Worm (Caenorhabditis elegans) whole organism, late embryonic: ENCODE results near the gene Y53G8B.1.

ENCODE experiments used
- C08G9.2 ChIP-seq: sonication (generic microtip); optimal IDR thresholded peaks from 2 replicates; lab custom pipeline; 2016; ENCODE audit warnings: mild to moderate bottlenecking, missing genetic modification characterization, moderate library complexity, missing compliant biosample characterization
- C38D4.7 ChIP-seq: fragments of 200-800 bp; sonication (Bioruptor generic); optimal IDR thresholded peaks from 2 replicates; lab custom pipeline; 2018; ENCODE audit warnings: mild to moderate bottlenecking, missing genetic modification characterization, moderate library complexity, missing compliant biosample characterization
- F13H6.1 ChIP-seq: sonication (generic microtip); optimal IDR thresholded peaks from 2 replicates; lab custom pipeline; 2016; ENCODE audit warnings: missing genetic modification characterization, missing compliant biosample characterization
- K02D7.2 ChIP-seq: sonication (generic microtip); optimal IDR thresholded peaks from 2 replicates; lab custom pipeline; 2017; ENCODE audit warnings: mild to moderate bottlenecking, missing genetic modification characterization, missing compliant biosample characterization
- T23F11.4 ChIP-seq: fragments of 200-800 bp; sonication (Bioruptor generic); optimal IDR thresholded peaks from 2 replicates; lab custom pipeline; 2018; ENCODE audit warnings: mild to moderate bottlenecking, missing genetic modification characterization, missing compliant biosample characterization
- Y22D7AL.16 ChIP-seq: sonication (generic microtip); optimal IDR thresholded peaks from 2 replicates; lab custom pipeline; 2016; ENCODE audit warnings: missing genetic modification characterization, missing compliant biosample characterization
- ahr-1 ChIP-seq: sonication (generic microtip); optimal IDR thresholded peaks from 2 replicates; lab custom pipeline; 2016; ENCODE audit warnings: missing genetic modification characterization, missing compliant biosample characterization
- ama-1 ChIP-seq: fragments of 150-350 bp; optimal IDR thresholded peaks from 2 replicates; lab custom pipeline; 2014
- ceh-14 ChIP-seq: sonication (generic microtip); optimal IDR thresholded peaks from 2 replicates; lab custom pipeline; 2016; ENCODE audit warnings: missing genotype, missing genetic modification characterization, missing compliant biosample characterization
- ceh-18 ChIP-seq: sonication (generic microtip); optimal IDR thresholded peaks from 2 replicates; lab custom pipeline; 2016; ENCODE audit warnings: missing genetic modification characterization, missing compliant biosample characterization
- ceh-19 ChIP-seq: fragments of 200-800 bp; sonication (Bioruptor generic); optimal IDR thresholded peaks from 2 replicates; lab custom pipeline; 2018; ENCODE audit warnings: mild to moderate bottlenecking, missing genetic modification characterization, missing compliant biosample characterization
- ceh-2 ChIP-seq: sonication (generic microtip); optimal IDR thresholded peaks from 2 replicates; lab custom pipeline; 2016; ENCODE audit warnings: missing genotype, missing genetic modification characterization, missing compliant biosample characterization
- ceh-22 ChIP-seq: sonication (generic microtip); optimal IDR thresholded peaks from 2 replicates; lab custom pipeline; 2017; ENCODE audit warnings: missing biosample characterization, missing genetic modification characterization
- ceh-24 ChIP-seq: sonication (generic microtip); optimal IDR thresholded peaks from 2 replicates; lab custom pipeline; 2016; ENCODE audit warnings: mild to moderate bottlenecking, missing genetic modification characterization, missing compliant biosample characterization
- ceh-45 ChIP-seq: fragments of 200-800 bp; sonication (Bioruptor generic); IDR thresholded peaks from 2 replicates; pipeline ENCODE4 v1.3.6; 2022; ENCODE audit warnings: missing genetic modification reagents, missing genetic modification characterization, missing compliant biosample characterization
- ceh-48 ChIP-seq: sonication (generic microtip); optimal IDR thresholded peaks from 2 replicates; lab custom pipeline; 2016; ENCODE audit warnings: missing genetic modification characterization, inconsistent platforms, missing compliant biosample characterization
- ceh-6 ChIP-seq: fragments of 200-800 bp; sonication (Bioruptor generic); optimal IDR thresholded peaks from 2 replicates; lab custom pipeline; 2018; ENCODE audit warnings: mild to moderate bottlenecking, missing genetic modification characterization, missing compliant biosample characterization
- che-1 ChIP-seq: sonication (generic microtip); optimal IDR thresholded peaks from 2 replicates; lab custom pipeline; 2016; ENCODE audit warnings: mild to moderate bottlenecking, missing genetic modification characterization, missing compliant biosample characterization
- elt-4 ChIP-seq: sonication (generic microtip); optimal IDR thresholded peaks from 2 replicates; lab custom pipeline; 2016; ENCODE audit warnings: missing genetic modification characterization, missing compliant biosample characterization
- eyg-1 ChIP-seq: sonication (generic microtip); optimal IDR thresholded peaks from 2 replicates; lab custom pipeline; 2016; ENCODE audit warnings: missing genotype, missing genetic modification characterization, missing compliant biosample characterization
- fkh-10 ChIP-seq: fragments of 150-350 bp; optimal IDR thresholded peaks from 2 replicates; lab custom pipeline; 2014; ENCODE audit warnings: missing biosample characterization, missing genetic modification reagents, missing genetic modification characterization
- gmeb-2 ChIP-seq: sonication (generic microtip); optimal IDR thresholded peaks from 2 replicates; lab custom pipeline; 2016; ENCODE audit warnings: missing genetic modification characterization, inconsistent platforms, missing compliant biosample characterization
- hlh-30 ChIP-seq: sonication (generic microtip); optimal IDR thresholded peaks from 2 replicates; lab custom pipeline; 2017; ENCODE audit warnings: antibody characterized with exemption, missing genetic modification characterization, missing compliant biosample characterization; ENCODE audit not compliant: insufficient read depth
- hlh-6 ChIP-seq: sonication (generic microtip); optimal IDR thresholded peaks from 2 replicates; lab custom pipeline; 2016; ENCODE audit warnings: missing genotype, missing genetic modification characterization, missing compliant biosample characterization
- hlh-8 ChIP-seq: sonication (generic microtip); optimal IDR thresholded peaks from 2 replicates; lab custom pipeline; 2016; ENCODE audit warnings: missing genotype, missing genetic modification characterization, missing compliant biosample characterization
- lim-6 ChIP-seq: sonication (generic microtip); optimal IDR thresholded peaks from 2 replicates; lab custom pipeline; 2016; ENCODE audit warnings: missing genetic modification characterization, missing compliant biosample characterization
- npax-4 ChIP-seq: sonication (generic microtip); optimal IDR thresholded peaks from 2 replicates; lab custom pipeline; 2016; ENCODE audit warnings: missing genetic modification characterization, missing compliant biosample characterization
- pag-3 ChIP-seq: sonication (generic microtip); optimal IDR thresholded peaks from 2 replicates; lab custom pipeline; 2016; ENCODE audit warnings: missing compliant biosample characterization, missing genetic modification characterization, borderline replicate concordance
- pat-9 ChIP-seq: fragments of 200-800 bp; sonication (Bioruptor generic); optimal IDR thresholded peaks from 2 replicates; lab custom pipeline; 2018; ENCODE audit warnings: mild to moderate bottlenecking, missing genetic modification characterization, moderate library complexity, missing compliant biosample characterization
- pha-4 ChIP-seq: fragments of 150-350 bp; optimal IDR thresholded peaks from 2 replicates; lab custom pipeline; 2018; ENCODE audit warnings: missing biosample characterization, missing genetic modification reagents, missing genetic modification characterization
- pqm-1 ChIP-seq: sonication (generic microtip); optimal IDR thresholded peaks from 2 replicates; lab custom pipeline; 2016; ENCODE audit warnings: missing genetic modification characterization, missing compliant biosample characterization
- rnt-1 ChIP-seq: sonication (generic microtip); optimal IDR thresholded peaks from 2 replicates; lab custom pipeline; 2016; ENCODE audit warnings: missing genetic modification characterization, missing compliant biosample characterization
- sox-2 ChIP-seq: fragments of 200-800 bp; sonication (Bioruptor generic); IDR thresholded peaks from 2 replicates; pipeline ENCODE4 v1.3.6; 2022; ENCODE audit warnings: missing genetic modification reagents, missing genetic modification characterization, missing compliant biosample characterization
- syd-9 ChIP-seq: sonication (generic microtip); optimal IDR thresholded peaks from 2 replicates; lab custom pipeline; 2016; ENCODE audit warnings: mild to moderate bottlenecking, missing genetic modification characterization, moderate library complexity, missing compliant biosample characterization
- tbx-2 ChIP-seq: sonication (generic microtip); optimal IDR thresholded peaks from 2 replicates; lab custom pipeline; 2016; ENCODE audit warnings: missing genetic modification characterization, missing compliant biosample characterization
- tbx-7 ChIP-seq: sonication (generic microtip); optimal IDR thresholded peaks from 2 replicates; lab custom pipeline; 2016; ENCODE audit warnings: missing genotype, missing genetic modification characterization, missing compliant biosample characterization
- unc-3 ChIP-seq, 2 experiments: fragments of 200-800 bp in 1 of 2; sonication (Bioruptor generic) in 1 of 2; sonication (generic microtip) in 1 of 2; conservative IDR thresholded peaks in 1 of 2; optimal IDR thresholded peaks in 1 of 2; 2 replicates each; pipeline versions ENCODE4 v1.3.6 to Lab custom; 2016 to 2022; ENCODE audit warnings: missing compliant biosample characterization in 2 of 2, missing genetic modification characterization in 2 of 2, missing genetic modification reagents in 1 of 2
- unc-55 ChIP-seq: sonication (generic microtip); optimal IDR thresholded peaks from 2 replicates; lab custom pipeline; 2017; ENCODE audit warnings: missing biosample characterization, missing genetic modification reagents, missing genetic modification characterization
- zip-5 ChIP-seq: sonication (generic microtip); optimal IDR thresholded peaks from 2 replicates; lab custom pipeline; 2016; ENCODE audit warnings: missing genetic modification characterization, missing compliant biosample characterization

Y53G8B.1 gene

ce11 chrIII:3109564-3109963 lies 19.5 kb upstream of the Y53G8B.1 start:
- no peak for TF ChIP-seq C08G9.2

- TF ChIP-seq syd-9 = no peak
- TF ChIP-seq pqm-1 (tag; lab: Kevin White, UChicago) = no peak
- no peak for TF ChIP-seq tbx-2 (tag; lab: Kevin White, UChicago)
- TF ChIP-seq unc-55 = no peak
- no peak for TF ChIP-seq npax-4 (tag; lab: Kevin White, UChicago)
- no peak for TF ChIP-seq F13H6.1
- no peak for TF ChIP-seq gmeb-2 (tag; lab: Kevin White, UChicago)
- no peak for TF ChIP-seq ceh-14 (tag; lab: Kevin White, UChicago)
- TF ChIP-seq pat-9 = no peak
- no peak for TF ChIP-seq C38D4.7 (GFP tag; lab: Kevin White, UChicago)
- no peak for TF ChIP-seq K02D7.2
- no peak for TF ChIP-seq hlh-30 (tag; lab: Kevin White, UChicago)
- TF ChIP-seq, all 69 proteins: peak for 0
Measured at ce11 chrIII:3110614-3111013, 18.5 kb upstream of the Y53G8B.1 start.

- TF ChIP-seq zip-5 (tag; lab: Kevin White, UChicago) = no peak
- no peak for TF ChIP-seq ceh-24 (tag; lab: Kevin White, UChicago)
- no peak for TF ChIP-seq C08G9.2
- no peak for TF ChIP-seq fkh-10 (GFP tag; lab: Kevin White, UChicago)
- no peak for TF ChIP-seq F13H6.1
- TF ChIP-seq lim-6 (tag; lab: Kevin White, UChicago) = no peak
- no peak for TF ChIP-seq C38D4.7 (GFP tag; lab: Kevin White, UChicago)
- TF ChIP-seq hlh-6 (tag; lab: Kevin White, UChicago) = no peak
- no peak for TF ChIP-seq unc-3 (GFP tag; conservative IDR thresholded peaks at IDR 0.05; lab: Robert Waterston, UW)
- no peak for TF ChIP-seq unc-3 (tag; optimal IDR thresholded peaks at IDR 0.05; lab: Kevin White, UChicago)
- TF ChIP-seq ceh-48 (tag; lab: Kevin White, UChicago) = no peak
- TF ChIP-seq tbx-7 (tag; lab: Kevin White, UChicago) = no peak
- no peak for TF ChIP-seq hlh-8 (tag; lab: Kevin White, UChicago)
- no peak for TF ChIP-seq Y22D7AL.16 (tag; lab: Kevin White, UChicago)
- TF ChIP-seq K02D7.2 = no peak
- TF ChIP-seq ceh-19 (GFP tag; lab: Kevin White, UChicago) = no peak
Measured at ce11 chrIII:3111534-3111933, 17.5 kb upstream of the Y53G8B.1 start.

- TF ChIP-seq ceh-22 (tag; lab: Kevin White, UChicago) = no peak
- TF ChIP-seq elt-4 (tag; lab: Kevin White, UChicago) = no peak
- no peak for TF ChIP-seq Y22D7AL.16 (tag; lab: Kevin White, UChicago)
- TF ChIP-seq ceh-6 = no peak
- TF ChIP-seq ceh-24 (tag; lab: Kevin White, UChicago) = no peak
- no peak for TF ChIP-seq ceh-2 (tag; lab: Kevin White, UChicago)
- TF ChIP-seq T23F11.4 (GFP tag; lab: Kevin White, UChicago) = no peak
- no peak for TF ChIP-seq npax-4 (tag; lab: Kevin White, UChicago)
- TF ChIP-seq che-1 = no peak
- TF ChIP-seq rnt-1 (tag; lab: Kevin White, UChicago) = no peak
- no peak for TF ChIP-seq lim-6 (tag; lab: Kevin White, UChicago)
- TF ChIP-seq ahr-1 (tag; lab: Kevin White, UChicago) = no peak
- TF ChIP-seq ceh-19 (GFP tag; lab: Kevin White, UChicago) = no peak
- TF ChIP-seq ceh-18 = no peak
- TF ChIP-seq pag-3 = no peak
- TF ChIP-seq ceh-45 = no peak
- no peak for TF ChIP-seq ceh-14 (tag; lab: Kevin White, UChicago)
Measured at ce11 chrIII:3112001-3112400, 17.1 kb upstream of the Y53G8B.1 start.

- no peak for TF ChIP-seq sox-2 (GFP tag; lab: Robert Waterston, UW)
- no peak for TF ChIP-seq ama-1 (lab: Kevin White, UChicago)
- TF ChIP-seq pha-4 (tag; lab: Kevin White, UChicago) = no peak
- TF ChIP-seq eyg-1 (tag; lab: Kevin White, UChicago) = no peak
Measured at ce11 chrIII:3112616-3113015, 16.5 kb upstream of the Y53G8B.1 start.
